Fruit fly (Drosophila melanogaster): ENCODE measurements around the gene Grl62b.

The Grl62b gene

DNA sequence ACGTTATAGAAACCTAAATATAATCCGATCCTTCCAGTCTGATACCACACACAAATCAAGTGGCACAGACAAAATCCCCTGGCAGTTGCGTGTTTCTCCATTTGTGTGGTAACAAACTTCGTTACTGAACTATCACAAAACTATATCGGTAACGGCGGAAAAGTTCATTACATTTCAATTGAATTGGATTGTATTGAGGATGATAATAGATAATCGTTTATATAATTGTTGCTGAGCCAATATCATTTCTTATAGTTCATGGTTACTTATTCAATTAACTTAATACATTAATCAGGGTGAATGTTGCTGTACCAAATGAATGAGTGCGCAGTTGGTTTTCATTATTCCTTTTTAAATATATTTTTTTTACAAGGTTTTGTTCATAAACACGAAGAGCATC, at the start of gene Grl62b:
Gene Grl62b (minus strand): TSS at position 101 of the 400 bp plus-strand sequence.
- TF ChIP-seq ttk (optimal IDR thresholded peaks at IDR 0.05) (no peak), insv (optimal IDR thresholded peaks at IDR 0.05) (no peak), h (optimal IDR thresholded peaks at IDR 0.05) (no peak), psq (optimal IDR thresholded peaks at IDR 0.05) (no peak), Sin3A (optimal IDR thresholded peaks at IDR 0.05) (no peak), Myc (optimal IDR thresholded peaks at IDR 0.05) (no peak)

- TF ChIP-seq Sin3A (optimal IDR thresholded peaks at IDR 0.05), result no peak
- no peak for TF ChIP-seq h (optimal IDR thresholded peaks at IDR 0.05)
- no peak for TF ChIP-seq ttk (optimal IDR thresholded peaks at IDR 0.05)
- TF ChIP-seq insv (optimal IDR thresholded peaks at IDR 0.05), result no peak
- no peak for TF ChIP-seq psq (optimal IDR thresholded peaks at IDR 0.05)
- TF ChIP-seq Myc (optimal IDR thresholded peaks at IDR 0.05), result no peak
Measured at dm6 chr3L:2038124-2038523, 14.9 kb upstream of the Grl62b start, which contains the start of gene CG42355. CG42355 (minus strand) TSS chr3L:2038224.

DNA sequence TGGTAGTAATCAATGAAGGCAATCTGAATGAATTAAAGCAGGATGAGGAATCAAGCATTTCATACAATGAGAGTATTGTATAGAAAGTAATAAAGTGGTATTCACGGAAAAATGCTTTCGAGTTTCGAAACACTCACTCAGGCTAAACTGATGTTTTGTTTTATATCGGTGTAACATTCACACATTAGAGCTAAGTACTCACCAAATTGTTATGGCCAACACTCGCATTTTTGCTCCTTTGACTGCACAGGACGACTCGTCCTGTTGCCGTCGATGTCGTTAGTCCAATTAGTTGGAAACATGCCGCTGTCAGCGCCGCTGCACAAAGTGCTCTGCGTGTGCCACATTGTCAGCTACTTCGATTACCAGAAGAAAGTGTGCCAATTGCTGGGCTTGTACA, 3.5 kb upstream of the Grl62b start, which contains the start of gene Grl62c:
Gene Grl62c (plus strand): TSS at position 301 of the 400 bp plus-strand sequence.
- TF ChIP-seq Myc (optimal IDR thresholded peaks at IDR 0.05), result no peak
- no peak for TF ChIP-seq insv (optimal IDR thresholded peaks at IDR 0.05)
- no peak for TF ChIP-seq psq (optimal IDR thresholded peaks at IDR 0.05)
- TF ChIP-seq ttk (optimal IDR thresholded peaks at IDR 0.05), result no peak
- no peak for TF ChIP-seq h (optimal IDR thresholded peaks at IDR 0.05)
- no peak for TF ChIP-seq Sin3A (optimal IDR thresholded peaks at IDR 0.05)

dm6 chr3L:2021858-2022257, 1.3 kb downstream of the Grl62b start, which contains the start of gene Grl62a:
Grl62a (minus strand) TSS chr3L:2021958.
- no peak for TF ChIP-seq insv (optimal IDR thresholded peaks at IDR 0.05)
- no peak for TF ChIP-seq ttk (optimal IDR thresholded peaks at IDR 0.05)
- TF ChIP-seq Sin3A (optimal IDR thresholded peaks at IDR 0.05), result no peak

DNA sequence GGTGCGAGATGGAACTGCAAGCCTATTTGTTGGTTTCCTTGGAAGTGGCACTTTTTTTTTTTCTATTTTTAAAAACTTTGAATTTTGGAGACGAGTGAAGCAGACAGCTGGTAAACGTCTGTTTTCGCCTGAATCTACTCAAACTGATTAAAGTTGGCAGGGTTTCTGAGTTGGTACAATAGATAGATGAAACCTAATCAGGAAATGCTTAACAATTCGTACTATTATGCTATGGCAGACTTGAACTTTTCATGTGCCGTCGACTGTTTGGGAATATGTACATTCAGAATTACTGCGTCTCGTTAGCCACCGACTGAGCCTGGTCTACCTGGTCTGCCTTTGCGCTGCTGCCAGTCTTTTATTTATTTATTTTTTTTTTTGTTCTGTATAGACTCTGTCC, 17.6 kb downstream of the Grl62b start, which contains the start of gene CG42841:
Gene CG42841 (minus strand): TSS at position 101 of the 400 bp plus-strand sequence.
- TF ChIP-seq ttk (optimal IDR thresholded peaks at IDR 0.05) (no peak), Sin3A (optimal IDR thresholded peaks at IDR 0.05) (no peak), h (optimal IDR thresholded peaks at IDR 0.05) (no peak), Myc (optimal IDR thresholded peaks at IDR 0.05) (no peak), psq (optimal IDR thresholded peaks at IDR 0.05) (no peak), insv (optimal IDR thresholded peaks at IDR 0.05) (no peak)

DNA sequence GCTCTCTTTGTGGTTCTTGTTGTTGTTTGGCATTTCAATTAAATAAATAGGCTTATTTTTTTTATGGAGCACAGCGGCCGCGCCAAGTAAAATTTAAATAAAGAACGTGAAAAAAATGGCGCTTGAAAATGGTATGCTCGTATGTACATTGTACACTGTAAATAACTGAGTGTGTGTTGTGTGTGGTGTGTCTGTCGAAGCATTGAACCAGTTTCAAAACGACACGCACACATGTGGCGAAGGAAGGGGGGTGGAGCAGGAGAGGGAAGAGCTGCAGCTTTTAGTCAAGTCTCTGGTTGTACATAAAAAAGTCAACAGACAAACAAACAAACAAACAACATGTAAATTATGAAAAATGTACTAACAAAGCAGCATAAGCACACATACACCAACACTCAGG, 18.5 kb downstream of the Grl62b start:
- TF ChIP-seq Sin3A (optimal IDR thresholded peaks at IDR 0.05), result no peak
- no peak for TF ChIP-seq psq (optimal IDR thresholded peaks at IDR 0.05)
- no peak for TF ChIP-seq Myc (optimal IDR thresholded peaks at IDR 0.05)
- TF ChIP-seq insv (optimal IDR thresholded peaks at IDR 0.05), result no peak
- no peak for TF ChIP-seq h (optimal IDR thresholded peaks at IDR 0.05)
- TF ChIP-seq ttk (optimal IDR thresholded peaks at IDR 0.05), result no peak

- TF ChIP-seq Sin3A (optimal IDR thresholded peaks at IDR 0.05) (no peak), h (optimal IDR thresholded peaks at IDR 0.05) (no peak), Myc (optimal IDR thresholded peaks at IDR 0.05) (no peak), psq (optimal IDR thresholded peaks at IDR 0.05) (no peak), ttk (optimal IDR thresholded peaks at IDR 0.05) (no peak), insv (optimal IDR thresholded peaks at IDR 0.05) (no peak)
Measured at dm6 chr3L:1985406-1985805, 37.8 kb downstream of the Grl62b start.

dm6 chr3L:1976760-1977159, 46.4 kb downstream of the Grl62b start:
- TF ChIP-seq ttk (optimal IDR thresholded peaks at IDR 0.05) (no peak), Myc (optimal IDR thresholded peaks at IDR 0.05) (no peak), psq (optimal IDR thresholded peaks at IDR 0.05) (no peak), h (optimal IDR thresholded peaks at IDR 0.05) (no peak), insv (optimal IDR thresholded peaks at IDR 0.05) (no peak)
